Worm (Caenorhabditis elegans): Measurements from ENCODE around the gene abl-1.

DNA sequence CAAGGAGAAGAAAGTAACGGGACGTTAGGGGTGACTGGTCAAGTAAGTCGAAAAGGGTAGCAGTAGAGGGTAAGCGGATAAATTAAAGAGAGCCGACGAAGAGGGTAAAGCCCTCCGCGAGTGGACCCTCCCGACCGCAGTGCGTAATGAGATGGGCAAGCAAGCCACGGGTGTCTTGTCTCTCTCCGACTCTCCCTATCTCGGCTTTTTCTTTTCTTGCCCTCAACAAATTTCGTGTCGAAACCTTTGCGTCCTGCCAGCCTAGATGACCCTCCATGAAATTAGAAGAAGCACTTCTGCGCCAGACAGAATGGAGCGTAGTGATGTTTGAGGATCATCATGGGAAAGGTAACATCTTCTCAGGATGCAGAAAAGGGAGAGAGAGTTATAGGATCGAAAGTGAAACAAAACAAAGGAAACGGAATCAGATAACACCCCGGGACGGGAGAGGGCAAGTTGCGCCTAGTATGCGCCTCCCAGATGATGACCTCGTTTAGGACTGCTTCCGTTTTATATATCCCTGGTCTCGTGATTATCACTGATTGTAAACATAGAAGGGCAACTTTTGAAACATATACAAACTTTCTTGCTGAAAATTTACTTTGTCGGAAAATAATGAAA, 30.1 kb downstream of the abl-1 start:
- TF ChIP-seq pqm-1 (tag; optimal IDR thresholded peaks at IDR 0.05) (no peak), ama-1 (optimal IDR thresholded peaks at IDR 0.05) (no peak), ets-5 (GFP tag; IDR thresholded peaks at IDR 0.05) (no peak), jun-1 (tag; optimal IDR thresholded peaks at IDR 0.05) (no peak), nhr-76 (tag; optimal IDR thresholded peaks at IDR 0.05) (no peak), nhr-90 (tag; optimal IDR thresholded peaks at IDR 0.05; ENCODE audit: poor library complexity) (no peak), lin-15B (tag; optimal IDR thresholded peaks at IDR 0.05) (no peak), fkh-10 (GFP tag; optimal IDR thresholded peaks at IDR 0.05) (no peak), elt-3 (tag; optimal IDR thresholded peaks at IDR 0.05) (peak in 2 of 6 experiments; percentile 26 to 81), mef-2 (tag; optimal IDR thresholded peaks at IDR 0.05) (no peak), snpc-4 (tag; optimal IDR thresholded peaks at IDR 0.05) (no peak), mep-1 (tag; optimal IDR thresholded peaks at IDR 0.05) (no peak)
